Fruit fly (Drosophila melanogaster): ENCODE results near the gene CG5167.

dm6 chr3R:12383036-12383435 lies 23.3 kb upstream of the CG5167 start, which contains the start of gene GstD11:
- no peak for TF ChIP-seq Sox102F (GFP tag; optimal IDR thresholded peaks at IDR 0.05)
- no peak for TF ChIP-seq Ets96B (tag; optimal IDR thresholded peaks at IDR 0.05)
- no peak for TF ChIP-seq CG10631 (GFP tag; optimal IDR thresholded peaks at IDR 0.05)
- TF ChIP-seq Gug (GFP tag; IDR thresholded peaks at IDR 0.05): no peak
- no peak for TF ChIP-seq Lpt (GFP tag; optimal IDR thresholded peaks at IDR 0.05)
- TF ChIP-seq Sox15 (GFP tag; optimal IDR thresholded peaks at IDR 0.05): no peak
- TF ChIP-seq CG6163 (GFP tag; IDR thresholded peaks at IDR 0.05): no peak
- TF ChIP-seq CG1621 (tag; optimal IDR thresholded peaks at IDR 0.05): no peak
- TF ChIP-seq CG16779 (tag; optimal IDR thresholded peaks at IDR 0.05): no peak
- no peak for TF ChIP-seq topi (GFP tag; optimal IDR thresholded peaks at IDR 0.05)
- no peak for TF ChIP-seq Hr4 (GFP tag; optimal IDR thresholded peaks at IDR 0.05)
- TF ChIP-seq Met (GFP tag; optimal IDR thresholded peaks at IDR 0.05): no peak
- no peak for TF ChIP-seq fkh (GFP tag; optimal IDR thresholded peaks at IDR 0.05)
